Worm (Caenorhabditis elegans): ENCODE data around the gene mab-10.

mab-10 gene

DNA sequence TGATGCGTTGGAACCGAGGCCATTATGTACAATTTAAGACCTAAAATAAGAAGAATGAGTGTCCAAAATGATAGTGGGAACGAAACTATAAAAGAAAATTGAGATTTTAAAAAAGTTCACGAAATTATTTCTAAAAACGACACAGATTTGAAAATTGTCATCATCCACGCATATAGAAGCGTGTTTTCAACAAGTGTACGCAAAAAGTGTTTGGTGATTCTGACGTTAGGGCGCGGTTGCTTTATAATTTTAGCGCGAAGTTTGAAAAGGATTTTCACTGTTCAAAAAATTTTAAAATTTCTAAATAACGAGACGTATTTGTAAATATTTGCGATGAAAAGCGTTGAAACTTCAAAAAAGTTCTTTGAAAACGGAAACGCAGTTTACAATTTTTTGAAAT is 35.5 kb downstream of the mab-10 start, which contains the start of gene cdc-48.1 (continued):
- peak; percentile 98 for TF ChIP-seq lin-11 (tag; optimal IDR thresholded peaks at IDR 0.05)

DNA sequence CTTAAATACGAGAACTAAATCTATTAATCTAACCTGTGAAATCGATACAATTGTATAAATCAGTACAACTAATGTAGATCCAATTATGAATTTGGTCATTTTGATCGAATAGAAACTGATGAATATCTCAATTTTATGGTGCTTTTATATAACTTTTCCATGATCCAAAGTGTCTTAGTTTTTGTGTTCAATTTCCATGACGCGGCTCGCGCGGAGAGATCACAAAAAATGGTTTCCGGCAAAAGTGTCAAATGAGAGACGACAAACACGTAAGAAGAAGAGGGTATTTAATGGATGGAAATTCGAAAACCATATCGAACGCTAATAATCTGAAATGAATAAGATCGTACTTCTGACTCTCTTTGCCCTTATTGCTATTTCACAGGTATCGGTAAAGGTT is 36.7 kb downstream of the mab-10 start, which contains the start of the genes C06A1.6 and C06A1.7:
C06A1.6 (minus strand) TSS at position 101 of the 400 bp plus-strand sequence.
C06A1.7 (plus strand) TSS at position 314 of the 400 bp plus-strand sequence.
- no peak for TF ChIP-seq ztf-1 (GFP tag; conservative IDR thresholded peaks at IDR 0.05)
- TF ChIP-seq aly-2 (tag; optimal IDR thresholded peaks at IDR 0.05), result no peak
- TF ChIP-seq fos-1 (tag; optimal IDR thresholded peaks at IDR 0.05), result no peak
- no peak for TF ChIP-seq alr-1 (tag; optimal IDR thresholded peaks at IDR 0.05)
- no peak for TF ChIP-seq ztf-11 (tag; optimal IDR thresholded peaks at IDR 0.05)

DNA sequence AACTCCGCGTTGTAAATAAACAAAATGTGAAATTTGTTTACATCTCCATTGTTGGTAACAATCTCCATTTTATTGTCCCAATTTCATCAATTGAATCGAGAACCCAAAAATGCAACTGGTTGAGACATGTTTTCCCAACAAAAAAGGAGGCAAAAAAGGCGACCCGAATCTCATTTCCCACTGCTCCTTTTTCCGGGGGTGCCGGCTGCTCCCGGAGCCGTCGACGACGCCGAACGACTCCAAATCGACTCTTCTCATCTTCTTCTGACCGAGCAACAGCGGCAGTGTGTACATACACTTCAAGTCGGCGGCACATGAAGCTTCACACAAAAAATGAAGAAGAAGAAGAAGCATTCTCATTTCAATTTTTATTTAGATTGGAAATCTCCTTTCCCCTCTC is 38.6 kb downstream of the mab-10 start:
- TF ChIP-seq sem-4 (tag; optimal IDR thresholded peaks at IDR 0.05) (no peak), nhr-23 (tag; optimal IDR thresholded peaks at IDR 0.05) (no peak), lin-11 (tag; optimal IDR thresholded peaks at IDR 0.05) (no peak), C34F6.9 (tag; optimal IDR thresholded peaks at IDR 0.05) (no peak), blmp-1 (tag; optimal IDR thresholded peaks at IDR 0.05; ENCODE audit: insufficient read depth) (no peak), nhr-129 (tag; optimal IDR thresholded peaks at IDR 0.05) (no peak), ZK546.5 (tag; optimal IDR thresholded peaks at IDR 0.05) (no peak), mab-5 (tag; optimal IDR thresholded peaks at IDR 0.05) (no peak)

DNA sequence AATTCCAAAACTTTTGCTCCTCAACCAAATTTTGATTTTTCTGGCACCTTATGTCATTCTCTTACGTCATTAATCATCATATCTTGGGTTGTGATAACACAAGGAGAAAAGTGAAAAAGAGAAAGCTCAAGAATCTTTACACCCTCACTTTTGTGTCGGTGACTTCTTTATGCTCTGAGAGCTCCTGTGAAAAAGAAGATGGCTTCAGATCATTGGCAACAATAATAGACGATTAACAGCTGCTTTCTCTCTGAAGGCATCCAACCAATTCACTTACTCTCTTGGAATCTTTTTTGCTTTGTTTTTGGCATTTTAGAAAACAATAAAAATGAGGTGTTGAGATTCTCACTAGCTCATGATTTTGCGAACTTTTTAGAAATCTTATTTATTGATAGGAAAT is 41.6 kb downstream of the mab-10 start:
- TF ChIP-seq R02D3.7 (tag; optimal IDR thresholded peaks at IDR 0.05) (no peak), sma-9 (GFP tag; optimal IDR thresholded peaks at IDR 0.05) (peak; percentile 55), sma-9 (tag; optimal IDR thresholded peaks at IDR 0.05) (no peak), lsy-2 (tag; optimal IDR thresholded peaks at IDR 0.05) (peak in 1 of 2 experiments; percentile 19)

DNA sequence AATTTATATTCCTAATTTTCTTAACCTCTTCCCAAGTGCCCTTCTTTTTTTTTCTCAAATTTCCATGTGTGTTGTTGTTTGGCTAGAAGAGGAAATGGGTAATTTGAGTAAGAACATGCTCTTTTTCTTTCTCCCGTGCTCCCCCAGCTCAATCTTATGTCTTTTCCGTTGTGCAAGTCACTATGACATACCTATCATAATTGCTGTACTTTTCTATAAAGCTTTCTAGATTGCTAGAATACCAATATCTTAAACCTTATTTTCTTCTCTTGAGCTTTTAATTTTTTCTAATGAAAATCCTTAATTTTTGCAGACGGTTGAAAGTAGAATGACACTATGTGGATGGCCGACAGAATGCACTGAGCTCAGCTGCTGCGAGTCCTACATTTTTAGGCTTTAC is 42.4 kb downstream of the mab-10 start, which contains the start of gene txt-13:
txt-13 (plus strand) TSS at position 301 of the 400 bp plus-strand sequence.
- TF ChIP-seq crh-2 (tag; optimal IDR thresholded peaks at IDR 0.05) (no peak), sem-4 (tag; optimal IDR thresholded peaks at IDR 0.05) (no peak), fos-1 (tag; optimal IDR thresholded peaks at IDR 0.05) (no peak), nhr-10 (tag; optimal IDR thresholded peaks at IDR 0.05) (no peak), sma-3 (GFP tag; optimal IDR thresholded peaks at IDR 0.05) (no peak), nhr-77 (tag; optimal IDR thresholded peaks at IDR 0.05) (no peak), zag-1 (tag; optimal IDR thresholded peaks at IDR 0.05) (no peak), nhr-6 (tag; optimal IDR thresholded peaks at IDR 0.05) (no peak), ztf-1 (GFP tag; conservative IDR thresholded peaks at IDR 0.05) (no peak), nhr-21 (tag; optimal IDR thresholded peaks at IDR 0.05) (no peak), aly-2 (tag; optimal IDR thresholded peaks at IDR 0.05) (no peak)

DNA sequence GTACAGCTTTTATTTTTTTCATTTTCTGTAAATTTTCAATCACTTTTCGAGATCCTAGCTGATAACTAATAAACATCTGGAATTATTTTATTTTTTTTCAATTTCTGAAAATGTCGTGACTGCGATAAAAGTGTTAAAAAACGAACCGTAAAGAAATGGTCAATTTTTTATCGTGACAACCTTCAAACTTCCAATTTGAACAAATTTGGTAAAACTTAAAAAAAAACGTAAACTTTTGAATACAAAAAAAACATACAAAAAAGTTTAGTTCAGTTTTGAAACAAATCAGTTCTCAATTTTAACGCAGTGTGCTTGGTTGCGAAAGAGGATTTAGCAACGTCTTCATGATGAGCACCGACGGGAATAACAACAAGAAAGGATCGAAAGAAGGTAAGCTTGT is 44.1 kb downstream of the mab-10 start, which contains the start of gene C06A1.3:
C06A1.3 (plus strand) TSS at position 301 of the 400 bp plus-strand sequence.
- TF ChIP-seq nhr-6 (tag; optimal IDR thresholded peaks at IDR 0.05) (no peak), nhr-25 (tag; optimal IDR thresholded peaks at IDR 0.05) (no peak), nhr-237 (tag; optimal IDR thresholded peaks at IDR 0.05) (no peak), unc-62 (GFP tag; optimal IDR thresholded peaks at IDR 0.05) (no peak), sma-9 (GFP tag; optimal IDR thresholded peaks at IDR 0.05) (no peak), sma-9 (tag; optimal IDR thresholded peaks at IDR 0.05) (no peak)

DNA sequence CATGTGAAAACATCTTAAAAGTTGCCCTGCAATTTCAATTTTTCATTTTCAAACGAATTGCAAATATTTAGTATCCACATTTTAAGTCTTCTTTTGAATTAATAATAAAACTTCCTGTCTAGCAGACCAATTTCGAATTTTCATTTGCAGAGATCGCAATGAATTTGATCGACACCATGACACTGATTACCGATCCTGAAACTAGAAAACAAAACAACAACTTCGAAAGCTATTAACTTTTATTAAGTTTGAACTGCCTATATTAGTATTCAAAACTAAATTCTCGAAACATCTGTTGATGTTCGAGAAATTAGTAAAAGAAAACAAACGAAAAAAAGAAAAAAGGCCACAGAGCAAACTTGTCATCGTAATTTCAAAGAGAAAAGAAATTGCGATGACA is 46.3 kb downstream of the mab-10 start:
- TF ChIP-seq nhr-23 (tag; optimal IDR thresholded peaks at IDR 0.05), result no peak
- no peak for TF ChIP-seq sem-4 (tag; optimal IDR thresholded peaks at IDR 0.05)
- no peak for TF ChIP-seq sma-9 (GFP tag; optimal IDR thresholded peaks at IDR 0.05)
- no peak for TF ChIP-seq sma-9 (tag; optimal IDR thresholded peaks at IDR 0.05)
- no peak for TF ChIP-seq mbf-1 (tag; optimal IDR thresholded peaks at IDR 0.05)

DNA sequence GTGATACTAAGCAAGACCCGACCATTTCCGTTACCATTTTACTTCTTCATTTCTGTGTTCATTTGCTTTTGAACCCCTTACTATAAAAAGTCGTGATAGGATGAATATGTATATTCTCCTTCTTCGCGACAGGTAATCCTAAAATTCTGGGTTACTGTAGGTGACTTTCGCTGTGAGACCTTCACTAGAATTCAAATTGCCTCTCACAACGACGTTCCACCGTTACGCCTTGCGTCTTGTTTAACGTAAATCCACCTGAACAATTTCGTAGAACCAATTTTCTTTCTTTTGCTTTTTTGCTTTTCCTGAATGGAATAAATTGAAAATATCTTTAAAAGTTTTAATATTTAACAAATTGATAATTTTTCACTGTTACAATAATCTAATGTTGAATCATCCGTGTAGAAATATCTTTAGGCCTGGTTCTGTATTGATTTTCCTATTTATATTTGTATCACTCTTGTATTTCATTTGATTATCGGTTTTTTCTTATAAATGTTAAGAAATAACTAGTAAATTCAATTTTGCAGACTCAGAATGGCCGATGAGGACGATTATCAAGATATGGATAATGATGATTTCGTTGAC is 51.1 kb downstream of the mab-10 start, which contains the start of gene rpb-6:
rpb-6 (plus strand) TSS at position 538 of the 588 bp plus-strand sequence.
- peak in 1 of 2 experiments; percentile 59 for TF ChIP-seq lsy-2 (tag; optimal IDR thresholded peaks at IDR 0.05)
- peak; percentile 78 for TF ChIP-seq gmeb-1 (tag; optimal IDR thresholded peaks at IDR 0.05)
- no peak for TF ChIP-seq ZK546.5 (tag; optimal IDR thresholded peaks at IDR 0.05)
- TF ChIP-seq unc-55 (GFP tag; optimal IDR thresholded peaks at IDR 0.05), result peak; percentile 56
- TF ChIP-seq nhr-21 (tag; optimal IDR thresholded peaks at IDR 0.05), result no peak

All from whole organism, L2 larva.